Worm (Caenorhabditis elegans) whole organism, L4/young adult: ENCODE data around the gene nspb-7.

ENCODE experiments used
- W03F9.2 ChIP-seq: fragments of 150-350 bp; optimal IDR thresholded peaks from 2 replicates; lab custom pipeline; 2014; ENCODE audit warnings: missing biosample characterization, missing genetic modification characterization
- him-1 ChIP-seq: sonication (generic microtip); optimal IDR thresholded peaks from 2 replicates; lab custom pipeline; 2016; ENCODE audit warnings: missing genotype, missing genetic modification reagents, missing genetic modification characterization, missing compliant biosample characterization

DNA sequence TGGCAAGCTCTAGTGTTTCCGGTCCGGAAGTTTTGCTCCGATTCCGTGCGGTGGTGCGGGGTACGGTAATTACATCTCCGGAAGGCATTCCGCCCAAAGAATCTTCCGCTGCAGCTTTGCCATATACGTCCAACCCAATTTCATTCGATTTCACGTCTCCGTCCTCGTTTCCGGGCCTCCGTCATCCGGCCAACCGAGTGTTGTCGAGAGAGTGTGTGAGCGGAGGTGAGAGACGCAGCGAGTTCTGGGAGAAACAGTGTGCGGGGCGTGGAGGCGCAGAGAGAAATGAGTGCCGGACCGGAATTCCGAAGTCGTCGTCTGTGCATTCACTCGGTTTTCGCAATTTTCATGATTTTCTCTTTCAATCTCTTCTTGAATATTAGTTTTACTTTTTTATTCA lies 8.8 kb upstream of the nspb-7 start:
- no peak for TF ChIP-seq W03F9.2 (tag; lab: Kevin White, UChicago)
- TF ChIP-seq him-1 = no peak
